Worm (Caenorhabditis elegans) whole organism, late embryonic: Measurements from ENCODE around the gene spp-29.

Experiments used
- C38D4.7 ChIP-seq: fragments of 200-800 bp; sonication (Bioruptor generic); optimal IDR thresholded peaks from 2 replicates; lab custom pipeline; 2018; ENCODE audit warnings: mild to moderate bottlenecking, missing genetic modification characterization, moderate library complexity, missing compliant biosample characterization
- ama-1 ChIP-seq: fragments of 150-350 bp; optimal IDR thresholded peaks from 2 replicates; lab custom pipeline; 2014
- ceh-45 ChIP-seq: fragments of 200-800 bp; sonication (Bioruptor generic); IDR thresholded peaks from 2 replicates; pipeline ENCODE4 v1.3.6; 2022; ENCODE audit warnings: missing genetic modification reagents, missing genetic modification characterization, missing compliant biosample characterization
- fkh-10 ChIP-seq: fragments of 150-350 bp; optimal IDR thresholded peaks from 2 replicates; lab custom pipeline; 2014; ENCODE audit warnings: missing biosample characterization, missing genetic modification reagents, missing genetic modification characterization
- pha-4 ChIP-seq: fragments of 150-350 bp; optimal IDR thresholded peaks from 2 replicates; lab custom pipeline; 2018; ENCODE audit warnings: missing biosample characterization, missing genetic modification reagents, missing genetic modification characterization
- sox-2 ChIP-seq: fragments of 200-800 bp; sonication (Bioruptor generic); IDR thresholded peaks from 2 replicates; pipeline ENCODE4 v1.3.6; 2022; ENCODE audit warnings: missing genetic modification reagents, missing genetic modification characterization, missing compliant biosample characterization
- unc-42 ChIP-seq: sonication (generic microtip); optimal IDR thresholded peaks from 2 replicates; lab custom pipeline; 2016; ENCODE audit warnings: missing genotype, missing genetic modification characterization, missing compliant biosample characterization

DNA sequence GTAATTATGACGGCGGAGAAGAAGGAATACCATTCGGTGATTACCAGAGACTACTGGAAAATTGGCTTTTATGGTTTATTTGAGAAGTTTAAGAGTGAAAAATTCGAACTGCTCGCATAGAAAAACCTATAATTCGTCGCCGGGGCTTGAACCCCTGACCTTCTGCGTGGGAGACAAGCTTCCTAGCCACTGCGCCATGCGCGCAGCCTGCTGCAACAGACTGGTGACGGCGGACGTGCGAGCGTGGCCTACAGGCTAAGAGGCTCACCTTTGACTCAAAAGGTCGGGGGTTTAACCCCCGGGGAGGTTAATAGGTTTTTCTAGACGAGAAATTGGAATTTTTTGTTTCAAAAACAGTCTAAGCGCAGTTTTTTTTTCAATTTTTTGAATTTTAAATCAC lies 32.3 kb downstream of the spp-29 start:
- no peak for TF ChIP-seq pha-4 (tag; lab: Kevin White, UChicago)
- TF ChIP-seq unc-42 (tag; lab: Kevin White, UChicago), result no peak
- no peak for TF ChIP-seq fkh-10 (GFP tag; lab: Kevin White, UChicago)
- TF ChIP-seq ceh-45, result no peak
- no peak for TF ChIP-seq ama-1 (lab: Kevin White, UChicago)
- no peak for TF ChIP-seq sox-2 (GFP tag; lab: Robert Waterston, UW)
- TF ChIP-seq C38D4.7 (GFP tag; lab: Kevin White, UChicago), result no peak
